Fruit fly (Drosophila melanogaster): Measurements from ENCODE around the gene CG42537.

Gene CG42537

DNA sequence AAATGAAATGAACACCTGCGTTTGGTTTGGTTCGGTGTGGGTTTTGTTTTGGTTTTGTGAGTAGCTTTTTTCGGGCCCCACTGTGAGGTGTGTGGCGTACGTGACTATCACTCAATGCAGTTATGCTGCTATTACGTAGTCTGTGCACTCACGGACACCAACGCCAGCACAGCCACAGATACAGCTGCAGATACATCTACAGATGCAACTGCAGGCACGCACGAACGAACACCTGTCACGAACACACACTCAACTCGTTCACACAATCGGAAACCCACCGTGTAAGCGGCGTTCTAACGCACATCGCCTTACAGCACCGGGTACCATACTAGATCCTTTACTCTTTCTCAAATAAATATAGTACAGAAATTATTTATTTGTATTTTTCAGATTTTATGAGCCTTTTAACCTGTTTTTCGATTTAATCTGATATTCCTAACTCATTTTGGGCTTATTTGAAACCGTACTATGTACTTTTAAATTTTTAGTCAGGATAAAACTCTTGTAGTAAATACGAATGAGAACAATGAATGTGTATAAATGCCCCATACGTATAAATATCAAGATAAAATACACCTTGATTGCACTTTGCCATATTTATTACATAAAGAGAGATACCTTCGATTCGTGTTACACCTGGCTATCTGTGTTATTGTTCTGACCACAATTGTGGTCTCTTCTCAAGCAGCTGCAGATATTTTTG lies 48.0 kb downstream of the CG42537 start:
- TF ChIP-seq pan (optimal IDR thresholded peaks at IDR 0.05) (no peak), psq (optimal IDR thresholded peaks at IDR 0.05) (no peak), usp (GFP tag; optimal IDR thresholded peaks at IDR 0.05) (no peak), EcR (GFP tag; optimal IDR thresholded peaks at IDR 0.05) (no peak), Dll (optimal IDR thresholded peaks at IDR 0.05) (no peak)

DNA sequence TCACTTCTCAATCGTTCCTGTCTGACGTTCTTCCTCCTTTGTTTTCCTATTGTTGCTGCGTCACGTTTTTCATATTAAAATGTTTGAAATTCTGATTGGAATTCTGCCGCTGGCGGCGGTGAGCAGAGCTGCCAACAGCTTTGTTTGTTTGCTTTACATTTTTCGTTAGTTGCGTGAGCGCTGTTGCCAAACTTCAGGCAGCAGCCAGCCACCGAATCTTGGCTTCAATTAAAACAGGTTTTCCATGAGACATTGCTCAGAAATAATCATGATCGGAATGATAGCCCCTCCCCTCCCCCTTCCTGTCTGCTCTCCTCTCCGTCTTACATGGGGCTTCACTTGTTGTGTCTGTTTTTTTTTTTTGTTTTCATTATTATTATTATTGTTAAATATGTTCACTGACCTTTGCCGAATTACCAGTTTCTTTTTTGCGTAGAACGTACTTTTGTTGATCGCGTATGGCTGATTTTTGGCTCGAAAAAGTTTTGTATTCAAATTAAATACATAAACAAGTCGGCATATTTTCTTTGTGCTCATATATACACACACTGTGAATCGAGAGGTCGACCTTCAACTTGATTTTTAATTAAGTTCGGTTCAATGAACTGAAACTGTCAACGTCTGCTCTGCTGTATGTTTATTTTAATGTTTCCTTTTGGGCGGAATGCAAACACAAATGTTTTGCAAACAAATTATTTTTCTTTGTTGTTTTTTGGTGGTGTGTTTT lies 48.7 kb downstream of the CG42537 start:
- TF ChIP-seq CG8478 (optimal IDR thresholded peaks at IDR 0.05) (no peak), EcR (GFP tag; optimal IDR thresholded peaks at IDR 0.05) (no peak), psq (optimal IDR thresholded peaks at IDR 0.05) (no peak), Dll (optimal IDR thresholded peaks at IDR 0.05) (no peak), pan (optimal IDR thresholded peaks at IDR 0.05) (no peak), usp (GFP tag; optimal IDR thresholded peaks at IDR 0.05) (no peak)
